Worm (Caenorhabditis elegans): Measurements from ENCODE around the gene ctr-9.

ce11 chrIII:9494209-9494608, 3.0 kb downstream of the ctr-9 start:
- TF ChIP-seq fkh-8 (tag; optimal IDR thresholded peaks at IDR 0.05) (no peak), unc-62 (GFP tag; optimal IDR thresholded peaks at IDR 0.05) (no peak), aly-2 (tag; optimal IDR thresholded peaks at IDR 0.05) (no peak), rnt-1 (tag; optimal IDR thresholded peaks at IDR 0.05) (no peak), fos-1 (tag; optimal IDR thresholded peaks at IDR 0.05) (no peak), snpc-4 (tag; optimal IDR thresholded peaks at IDR 0.05) (no peak), lin-39 (tag; optimal IDR thresholded peaks at IDR 0.05) (no peak), zag-1 (tag; optimal IDR thresholded peaks at IDR 0.05) (no peak), pqm-1 (tag; optimal IDR thresholded peaks at IDR 0.05) (no peak)
